Worm (Caenorhabditis elegans) whole organism, L3 larva: ENCODE results near the gene fbl-1.

ENCODE experiments used
- ceh-28 ChIP-seq: fragments of 150-350 bp; optimal IDR thresholded peaks from 2 replicates; lab custom pipeline; 2014; ENCODE audit warnings: missing biosample characterization, missing genetic modification reagents, missing genetic modification characterization
- daf-12 ChIP-seq: fragments of 150-350 bp; optimal IDR thresholded peaks from 2 replicates; lab custom pipeline; 2014; ENCODE audit warnings: missing biosample characterization, missing genetic modification reagents, missing genetic modification characterization
- elt-1 ChIP-seq: fragments of 150-350 bp; optimal IDR thresholded peaks from 2 replicates; lab custom pipeline; 2014; ENCODE audit warnings: missing biosample characterization, missing genetic modification characterization
- elt-3 ChIP-seq, 3 experiments: fragments of 150-350 bp in 1 of 3; sonication (generic microtip) in 2 of 3; optimal IDR thresholded peaks; 2 replicates in 2 of 3; 4 replicates in 1 of 3; lab custom pipeline; 2014 to 2017; ENCODE audit warnings: missing biosample characterization in 3 of 3, missing genetic modification characterization in 3 of 3
- fkh-10 ChIP-seq: sonication (generic microtip); optimal IDR thresholded peaks from 2 replicates; lab custom pipeline; 2017; ENCODE audit warnings: missing biosample characterization, missing genetic modification reagents, missing genetic modification characterization
- jun-1 ChIP-seq: fragments of 150-350 bp; optimal IDR thresholded peaks from 2 replicates; lab custom pipeline; 2014; ENCODE audit warnings: missing biosample characterization, missing genetic modification reagents, missing genetic modification characterization
- lin-15B ChIP-seq: fragments of 150-350 bp; optimal IDR thresholded peaks from 2 replicates; lab custom pipeline; 2014; ENCODE audit warnings: missing biosample characterization, missing genetic modification characterization
- nhr-237 ChIP-seq: fragments of 150-350 bp; optimal IDR thresholded peaks from 2 replicates; lab custom pipeline; 2014; ENCODE audit warnings: missing biosample characterization, missing genetic modification characterization
- nhr-76 ChIP-seq: fragments of 150-350 bp; sonication (generic microtip); optimal IDR thresholded peaks from 5 replicates; lab custom pipeline; 2014; ENCODE audit warnings: missing biosample characterization, missing genetic modification characterization
- pqm-1 ChIP-seq: fragments of 150-350 bp; optimal IDR thresholded peaks from 2 replicates; lab custom pipeline; 2017; ENCODE audit warnings: missing biosample characterization, missing genetic modification characterization, inconsistent platforms
- skn-1 ChIP-seq: fragments of 150-350 bp; optimal IDR thresholded peaks from 2 replicates; lab custom pipeline; 2014; ENCODE audit warnings: missing biosample characterization, missing genetic modification characterization
- snpc-4 ChIP-seq: fragments of 150-350 bp; optimal IDR thresholded peaks from 2 replicates; lab custom pipeline; 2014; ENCODE audit warnings: missing biosample characterization, missing genetic modification characterization
- unc-39 ChIP-seq: sonication (generic microtip); optimal IDR thresholded peaks from 4 replicates; lab custom pipeline; 2017; ENCODE audit warnings: missing biosample characterization, missing genetic modification characterization

DNA sequence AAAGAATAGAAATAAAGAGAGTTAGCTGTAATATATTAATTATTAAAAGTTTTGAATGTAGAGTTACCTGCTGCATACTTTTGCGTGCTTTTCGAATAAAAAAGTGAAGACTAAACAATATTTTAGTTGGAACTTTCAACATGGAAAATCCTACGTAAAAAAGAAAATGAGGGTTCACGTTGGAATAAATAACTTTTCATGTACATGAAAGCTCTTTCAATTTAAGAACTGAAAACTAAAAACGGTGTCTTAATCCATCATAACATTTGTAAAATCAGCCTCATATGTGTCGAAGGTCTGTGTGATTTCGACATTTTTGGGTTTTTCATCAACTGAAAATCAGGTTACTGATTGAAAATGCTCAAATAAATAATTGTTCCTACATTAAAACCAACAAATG lies 34.4 kb upstream of the fbl-1 start, which contains the start of gene ttr-9:
- TF ChIP-seq pqm-1 = no peak
- TF ChIP-seq skn-1 (tag; lab: Kevin White, UChicago) = no peak
- TF ChIP-seq unc-39 (tag; lab: Kevin White, UChicago) = no peak
- TF ChIP-seq lin-15B = no peak
- TF ChIP-seq nhr-237 (tag; lab: Kevin White, UChicago) = no peak
- TF ChIP-seq elt-1 (tag; lab: Kevin White, UChicago) = no peak
- no peak for TF ChIP-seq snpc-4 (tag; lab: Kevin White, UChicago)
- no peak for TF ChIP-seq daf-12
- no peak for TF ChIP-seq ceh-28
- TF ChIP-seq elt-3 (tag; optimal IDR thresholded peaks at IDR 0.05; lab: Kevin White, UChicago) = no peak
- TF ChIP-seq nhr-76 = no peak
- TF ChIP-seq fkh-10 (GFP tag; lab: Kevin White, UChicago) = no peak
- no peak for TF ChIP-seq jun-1 (tag; lab: Kevin White, UChicago)
